Fruit fly (Drosophila melanogaster) whole organism, embryonic: ENCODE measurements around the gene CG32772.

ENCODE experiments used
- Bdp1 ChIP-seq: fragments of 200-800 bp; sonication (Bioruptor generic); optimal IDR thresholded peaks from 3 replicates; lab custom pipeline; 2016; ENCODE audit warnings: missing biosample characterization, missing genetic modification characterization
- CG10321 ChIP-seq: fragments of 200-800 bp; sonication (Bioruptor generic); IDR thresholded peaks from 2 replicates; pipeline ENCODE4 v1.3.6; 2022; ENCODE audit warnings: missing biosample characterization, missing genetic modification characterization
- CG11093 ChIP-seq: fragments of 200-800 bp; sonication (Bioruptor generic); IDR thresholded peaks from 3 replicates; pipeline ENCODE4 v1.3.6; 2022; ENCODE audit warnings: missing biosample characterization, missing genetic modification characterization
- CG11695 ChIP-seq: fragments of 200-800 bp; sonication (Bioruptor generic); IDR thresholded peaks from 3 replicates; pipeline ENCODE4 v1.3.6; 2022; ENCODE audit warnings: missing biosample characterization, missing genetic modification characterization
- CG12071 ChIP-seq: fragments of 200-800 bp; sonication (Bioruptor generic); optimal IDR thresholded peaks from 3 replicates; lab custom pipeline; 2018; ENCODE audit warnings: missing biosample characterization, mild to moderate bottlenecking, missing genetic modification characterization
- CG13123 ChIP-seq: fragments of 200-800 bp; sonication (Bioruptor generic); optimal IDR thresholded peaks from 2 replicates; lab custom pipeline; 2016; ENCODE audit warnings: missing biosample characterization, missing genetic modification characterization
- CG14667 ChIP-seq: fragments of 200-800 bp; sonication (Bioruptor generic); IDR thresholded peaks from 2 replicates; pipeline ENCODE4 v1.3.6; 2022; ENCODE audit warnings: missing biosample characterization, missing genetic modification characterization
- CG16813 ChIP-seq: fragments of 200-800 bp; sonication (Bioruptor generic); IDR thresholded peaks from 3 replicates; pipeline ENCODE4 v1.3.6; 2022; ENCODE audit warnings: missing biosample characterization, missing genetic modification characterization; ENCODE audit not compliant: partially characterized antibody
- CG16863 ChIP-seq: fragments of 200-800 bp; sonication (Bioruptor generic); optimal IDR thresholded peaks from 3 replicates; lab custom pipeline; 2016; ENCODE audit warnings: missing biosample characterization, missing genetic modification characterization
- CG18262 ChIP-seq: fragments of 200-800 bp; optimal IDR thresholded peaks from 3 replicates; lab custom pipeline; 2019; ENCODE audit warnings: missing biosample characterization, mild to moderate bottlenecking, missing genetic modification characterization, moderate library complexity
- CG3407 ChIP-seq: fragments of 200-800 bp; sonication (Bioruptor generic); optimal IDR thresholded peaks from 2 replicates; lab custom pipeline; 2018; ENCODE audit warnings: missing biosample characterization, mild to moderate bottlenecking, missing genetic modification characterization
- CG34422 ChIP-seq: fragments of 200-800 bp; sonication (Bioruptor generic); IDR thresholded peaks from 3 replicates; pipeline ENCODE4 v1.3.6; 2022; ENCODE audit warnings: missing biosample characterization, missing genetic modification characterization
- CG4820 ChIP-seq: fragments of 200-800 bp; sonication (Bioruptor generic); optimal IDR thresholded peaks from 3 replicates; lab custom pipeline; 2016; ENCODE audit warnings: missing biosample characterization, missing genetic modification characterization
- CG6854 ChIP-seq: fragments of 200-800 bp; sonication (Bioruptor generic); optimal IDR thresholded peaks from 3 replicates; lab custom pipeline; 2017; ENCODE audit warnings: missing biosample characterization, mild to moderate bottlenecking, missing genetic modification characterization
- CG7839 ChIP-seq: fragments of 200-800 bp; sonication (Bioruptor generic); optimal IDR thresholded peaks from 3 replicates; lab custom pipeline; 2018; ENCODE audit warnings: missing biosample characterization, mild to moderate bottlenecking, missing genetic modification characterization, moderate library complexity
- E2f2 ChIP-seq: fragments of 200-800 bp; sonication (Bioruptor generic); IDR thresholded peaks from 2 replicates; pipeline ENCODE4 v1.3.6; 2022; ENCODE audit warnings: missing biosample characterization, missing genetic modification characterization
- Hr51 ChIP-seq, 2 experiments: fragments of 200-800 bp; sonication (Bioruptor generic); optimal IDR thresholded peaks; 2 replicates in 1 of 2; 3 replicates in 1 of 2; lab custom pipeline; 2016 to 2018; ENCODE audit warnings: missing biosample characterization in 2 of 2, missing genetic modification characterization in 2 of 2, mild to moderate bottlenecking in 1 of 2, moderate library complexity in 1 of 2
- Hr78 ChIP-seq, 2 experiments: fragments of 200-800 bp in 1 of 2; fragments of >200 bp in 1 of 2; sonication (Bioruptor generic) in 1 of 2; optimal IDR thresholded peaks; 2 replicates each; lab custom pipeline; 2017 to 2019; ENCODE audit warnings: missing biosample characterization in 2 of 2, missing genetic modification characterization in 2 of 2, mild to moderate bottlenecking in 1 of 2, moderate library complexity in 1 of 2
- Lhr ChIP-seq: fragments of 200-800 bp; sonication (Bioruptor generic); optimal IDR thresholded peaks from 3 replicates; lab custom pipeline; 2017; ENCODE audit warnings: mild to moderate bottlenecking, missing biosample characterization, missing genetic modification reagents, missing genetic modification characterization
- MBD-R2 ChIP-seq: fragments of 200-800 bp; sonication (Bioruptor generic); IDR thresholded peaks from 2 replicates; pipeline ENCODE4 v1.3.6; 2022; ENCODE audit warnings: missing biosample characterization, missing genetic modification characterization
- Med ChIP-seq: fragments of 200-800 bp; sonication (Bioruptor generic); peaks from one replicate; lab custom pipeline; 2016; ENCODE audit warnings: missing biosample characterization, missing genetic modification characterization, mild to moderate bottlenecking, inconsistent platforms, moderate library complexity
- Mes4 ChIP-seq: fragments of 200-800 bp; sonication (Bioruptor generic); optimal IDR thresholded peaks from 2 replicates; lab custom pipeline; 2016; ENCODE audit warnings: missing biosample characterization, missing genetic modification characterization
- NFAT ChIP-seq: fragments of 200-800 bp; sonication (Bioruptor generic); IDR thresholded peaks from 2 replicates; pipeline ENCODE4 v1.3.6; 2022; ENCODE audit warnings: missing biosample characterization, missing genetic modification characterization
- Sry-β ChIP-seq: fragments of 200-800 bp; sonication (Bioruptor generic); optimal IDR thresholded peaks from 2 replicates; lab custom pipeline; 2018; ENCODE audit warnings: missing biosample characterization, mild to moderate bottlenecking, missing genetic modification characterization, moderate library complexity
- TFAM ChIP-seq: fragments of 200-800 bp; sonication (Bioruptor generic); optimal IDR thresholded peaks from 2 replicates; lab custom pipeline; 2017; ENCODE audit warnings: missing biosample characterization, missing genetic modification characterization, inconsistent platforms
- ase ChIP-seq: fragments of 200-800 bp; sonication (Bioruptor generic); IDR thresholded peaks from 3 replicates; pipeline ENCODE4 v1.3.6; 2022; ENCODE audit warnings: missing biosample characterization, missing genetic modification characterization
- ato ChIP-seq: fragments of 200-800 bp; sonication (Bioruptor generic); IDR thresholded peaks from 2 replicates; pipeline ENCODE4 v1.3.6; 2022; ENCODE audit warnings: missing biosample characterization, missing genetic modification characterization; ENCODE audit not compliant: partially characterized antibody
- bcd ChIP-seq: fragments of 200-800 bp; sonication (Bioruptor generic); optimal IDR thresholded peaks from 2 replicates; lab custom pipeline; 2017; ENCODE audit warnings: missing biosample characterization, mild to moderate bottlenecking, missing genetic modification characterization
- br ChIP-seq: fragments of >200 bp; optimal IDR thresholded peaks from 2 replicates; lab custom pipeline; 2017
- chinmo ChIP-seq: fragments of 200-800 bp; sonication (Bioruptor generic); IDR thresholded peaks from 4 replicates; pipeline ENCODE4 v1.3.6; 2022; ENCODE audit warnings: missing biosample characterization, missing genetic modification characterization; ENCODE audit not compliant: partially characterized antibody
- crp ChIP-seq, 2 experiments: fragments of 200-800 bp; sonication (Bioruptor generic); optimal IDR thresholded peaks; 2 replicates in 1 of 2; 3 replicates in 1 of 2; lab custom pipeline; 2017; ENCODE audit warnings: missing biosample characterization in 2 of 2, missing genetic modification characterization in 2 of 2, mild to moderate bottlenecking in 1 of 2, moderate library complexity in 1 of 2
- dmrt11E ChIP-seq: fragments of 200-800 bp; sonication (Bioruptor generic); optimal IDR thresholded peaks from 3 replicates; lab custom pipeline; 2018; ENCODE audit warnings: missing biosample characterization, mild to moderate bottlenecking, missing genetic modification characterization, moderate library complexity
- ems ChIP-seq: fragments of 200-800 bp; sonication (Bioruptor generic); optimal IDR thresholded peaks from 3 replicates; lab custom pipeline; 2016; ENCODE audit warnings: missing biosample characterization, missing genetic modification characterization
- gfzf ChIP-seq: fragments of 200-800 bp; sonication (Bioruptor generic); optimal IDR thresholded peaks from 2 replicates; lab custom pipeline; 2016; ENCODE audit warnings: missing biosample characterization, mild to moderate bottlenecking, missing genetic modification characterization, moderate library complexity
- gsb ChIP-seq: fragments of 200-800 bp; sonication (Bioruptor generic); IDR thresholded peaks from 2 replicates; pipeline ENCODE4 v1.3.6; 2022; ENCODE audit warnings: missing biosample characterization, missing genetic modification characterization
- h ChIP-seq: fragments of >200 bp; optimal IDR thresholded peaks from 2 replicates; lab custom pipeline; 2017
- lmd ChIP-seq: fragments of 200-800 bp; sonication (Bioruptor generic); IDR thresholded peaks from 2 replicates; pipeline ENCODE4 v1.3.6; 2022; ENCODE audit warnings: missing biosample characterization, missing genetic modification characterization
- nerfin-2 ChIP-seq: fragments of 200-800 bp; sonication (Bioruptor generic); IDR thresholded peaks from 2 replicates; pipeline ENCODE4 v1.3.6; 2022; ENCODE audit warnings: missing biosample characterization, missing genetic modification characterization; ENCODE audit not compliant: partially characterized antibody
- nmo ChIP-seq: fragments of 200-800 bp; sonication (Bioruptor generic); optimal IDR thresholded peaks from 2 replicates; lab custom pipeline; 2018; ENCODE audit warnings: missing biosample characterization, mild to moderate bottlenecking, missing genetic modification characterization, moderate library complexity
- pzg ChIP-seq: fragments of 200-800 bp; sonication (Bioruptor generic); optimal IDR thresholded peaks from 3 replicates; lab custom pipeline; 2018; ENCODE audit warnings: missing biosample characterization, mild to moderate bottlenecking, missing genetic modification characterization, moderate library complexity
- ro ChIP-seq: fragments of 200-800 bp; sonication (Bioruptor generic); IDR thresholded peaks from 2 replicates; pipeline ENCODE4 v1.3.6; 2022; ENCODE audit warnings: missing biosample characterization, missing genetic modification characterization
- row ChIP-seq: fragments of 200-800 bp; sonication (Bioruptor generic); IDR thresholded peaks from 3 replicates; pipeline ENCODE4 v1.3.6; 2022; ENCODE audit warnings: missing biosample characterization, missing genetic modification characterization
- sr ChIP-seq: fragments of 200-800 bp; sonication (Bioruptor generic); IDR thresholded peaks from 3 replicates; pipeline ENCODE4 v1.3.6; 2022; ENCODE audit warnings: missing biosample characterization, missing genetic modification characterization
- stc ChIP-seq: fragments of 200-800 bp; sonication (Bioruptor generic); IDR thresholded peaks from 2 replicates; pipeline ENCODE4 v1.3.6; 2022; ENCODE audit warnings: missing biosample characterization, missing genetic modification characterization
- tll ChIP-seq, 2 experiments: fragments of 200-800 bp in 1 of 2; fragments of >200 bp in 1 of 2; sonication (Bioruptor generic) in 1 of 2; optimal IDR thresholded peaks; 2 replicates each; lab custom pipeline; 2017 to 2019; ENCODE audit warnings: missing biosample characterization in 2 of 2, missing genetic modification characterization in 2 of 2, mild to moderate bottlenecking in 1 of 2, moderate library complexity in 1 of 2
- unpg ChIP-seq: fragments of 200-800 bp; sonication (Bioruptor generic); optimal IDR thresholded peaks from 3 replicates; lab custom pipeline; 2018; ENCODE audit warnings: missing biosample characterization, mild to moderate bottlenecking, missing genetic modification characterization, moderate library complexity

Gene CG32772

DNA sequence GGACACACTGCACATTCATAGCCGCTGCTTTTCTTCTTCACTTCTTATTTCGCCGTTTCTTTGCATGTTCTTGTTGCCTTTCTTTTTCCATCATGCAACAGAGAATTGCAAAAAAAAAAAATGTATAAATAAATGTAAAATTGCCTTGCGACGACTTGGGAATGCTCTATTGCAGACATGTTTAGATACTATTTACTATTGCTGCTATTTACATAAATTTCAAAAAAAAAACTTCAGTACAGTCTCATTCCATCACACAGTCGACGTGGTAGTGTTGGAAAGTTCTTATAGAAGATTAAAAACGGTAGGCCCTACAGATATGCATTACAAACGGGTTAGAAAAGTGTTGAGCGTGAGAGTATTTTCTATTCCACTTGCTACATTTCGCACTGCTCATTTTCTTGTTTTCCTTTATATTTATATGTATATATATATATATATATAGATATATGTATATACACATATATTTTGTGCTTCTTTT lies 2.9 kb downstream of the CG32772 start (continued):
- TF ChIP-seq Hr51 (GFP tag; optimal IDR thresholded peaks at IDR 0.05; lab: Kevin White, UChicago): peak in 1 of 2 experiments; percentile 9
- peak; percentile 30; the same call in 1 of the 2 replicates for TF ChIP-seq lmd (GFP tag; lab: Robert Waterston, UW)
- TF ChIP-seq nmo (GFP tag; lab: Kevin White, UChicago): peak; percentile 16
- no peak for TF ChIP-seq NFAT (GFP tag; lab: Robert Waterston, UW)
- no peak for TF ChIP-seq h (lab: Kevin White, UChicago)
- peak; percentile 13 for TF ChIP-seq CG7839 (tag; lab: Kevin White, UChicago)
- no peak for TF ChIP-seq CG18262 (tag; lab: Kevin White, UChicago)
- TF ChIP-seq TFAM (GFP tag; lab: Kevin White, UChicago): no peak
- TF ChIP-seq Bdp1 (GFP tag; lab: Kevin White, UChicago): no peak

DNA sequence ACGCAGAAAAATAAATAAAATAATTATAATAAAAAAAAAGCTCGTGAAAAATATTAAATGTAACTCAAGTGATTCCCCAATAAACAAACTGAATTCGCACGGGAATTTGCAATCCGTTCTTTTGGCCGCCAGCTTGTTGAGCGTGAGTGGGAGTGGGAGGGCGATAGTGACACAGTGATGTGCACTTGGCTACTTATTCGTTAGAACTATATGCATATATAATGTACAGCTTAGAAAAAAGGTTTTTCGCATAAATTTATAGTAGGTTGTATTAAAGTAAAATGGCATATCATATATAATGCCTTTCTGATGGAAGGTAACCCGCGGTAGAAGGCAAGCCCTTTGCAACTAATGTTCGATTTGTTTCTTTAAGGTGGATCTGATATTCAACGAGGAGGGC lies 3.5 kb downstream of the CG32772 start:
- TF ChIP-seq Hr78 (GFP tag; optimal IDR thresholded peaks at IDR 0.05; lab: Kevin White, UChicago): no peak
- peak; percentile 43 for TF ChIP-seq Med (GFP tag; lab: Kevin White, UChicago)
- peak; percentile 74 for TF ChIP-seq Sry-β
- no peak for TF ChIP-seq CG11093 (GFP tag; lab: Robert Waterston, UW)
- TF ChIP-seq chinmo: 0 out of 4 replicates have a peak, but pooled peaks have one; percentile 16
- TF ChIP-seq ems (GFP tag; lab: Kevin White, UChicago): no peak
- 0 out of 3 replicates have a peak, but pooled peaks have one; percentile 20 for TF ChIP-seq row (GFP tag; lab: Robert Waterston, UW)
- TF ChIP-seq gsb (GFP tag; lab: Robert Waterston, UW): no peak
- no peak for TF ChIP-seq unpg (GFP tag; lab: Kevin White, UChicago)
- no peak for TF ChIP-seq CG6854
- no peak for TF ChIP-seq CG34422 (GFP tag; lab: Robert Waterston, UW)
- TF ChIP-seq Lhr (GFP tag; lab: Kevin White, UChicago): no peak
- no peak for TF ChIP-seq CG10321 (GFP tag; lab: Robert Waterston, UW)
- TF ChIP-seq CG4820 (GFP tag; lab: Kevin White, UChicago): no peak
- no peak for TF ChIP-seq CG3407
- TF ChIP-seq ato (GFP tag; lab: Robert Waterston, UW): no peak
- no peak for TF ChIP-seq gfzf
- TF ChIP-seq sr: 0 out of 3 replicates have a peak, but pooled peaks have one; percentile 24
- no peak for TF ChIP-seq CG16863 (GFP tag; lab: Kevin White, UChicago)

DNA sequence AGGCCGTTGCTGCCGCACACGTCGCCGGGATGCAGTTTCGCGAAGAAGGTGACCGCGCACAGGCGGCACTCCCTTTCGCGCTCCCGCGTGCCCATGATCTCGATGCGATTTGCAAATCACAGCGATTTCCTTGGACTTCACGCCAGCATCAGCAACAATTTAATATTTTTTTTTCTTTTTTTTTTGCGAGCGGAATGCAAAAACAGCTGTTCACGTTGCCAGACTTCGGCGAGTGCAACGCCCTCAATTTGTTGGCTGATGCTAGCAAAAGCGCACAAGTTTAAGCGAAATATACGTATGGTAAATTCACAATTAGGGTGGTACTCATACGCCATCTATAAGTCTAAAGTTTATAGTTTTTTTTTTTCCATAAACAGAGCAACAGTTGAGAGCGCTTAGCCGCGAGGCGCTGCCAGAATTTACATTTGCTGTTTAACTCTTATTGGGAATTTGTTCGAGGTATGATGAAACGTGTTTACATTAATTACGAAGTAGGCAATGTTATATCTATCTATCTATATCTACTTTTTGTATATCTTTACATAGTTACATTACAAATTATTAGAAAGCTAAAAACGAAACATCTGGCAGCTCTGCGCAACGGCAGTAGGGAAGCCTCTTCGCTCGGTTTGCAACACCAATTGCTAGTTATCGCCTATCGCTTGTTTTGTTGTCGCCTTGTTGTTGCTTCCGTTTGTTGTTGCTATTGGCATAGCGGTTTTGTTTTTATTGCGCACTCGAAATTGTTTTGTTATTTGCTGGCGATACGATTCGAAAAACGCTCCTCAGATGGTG lies 9.5 kb downstream of the CG32772 start, which contains the start of the genes CG4041 and Hgsnat:
CG4041 (minus strand) TSS at position 220 of the 795 bp plus-strand sequence.
Hgsnat (plus strand) TSS at position 503 of the 795 bp plus-strand sequence.
- TF ChIP-seq br (lab: Kevin White, UChicago) (no peak), unpg (GFP tag; lab: Kevin White, UChicago) (no peak), ro (GFP tag; lab: Robert Waterston, UW) (no peak), crp (GFP tag; optimal IDR thresholded peaks at IDR 0.05; lab: Kevin White, UChicago) (peak; percentile 28 to 83), dmrt11E (no peak), h (lab: Kevin White, UChicago) (no peak), CG16813 (GFP tag; lab: Robert Waterston, UW) (0 out of 3 replicates have a peak, but pooled peaks have one; percentile 6), TFAM (GFP tag; lab: Kevin White, UChicago) (no peak), CG12071 (GFP tag; lab: Kevin White, UChicago) (no peak), E2f2 (GFP tag; lab: Robert Waterston, UW) (peak; percentile 5; the same call in 1 of the 2 replicates), ase (GFP tag; lab: Robert Waterston, UW) (no peak), nerfin-2 (GFP tag; lab: Robert Waterston, UW) (no peak), tll (GFP tag; optimal IDR thresholded peaks at IDR 0.05; lab: Kevin White, UChicago) (no peak), CG14667 (GFP tag; lab: Robert Waterston, UW) (no peak), MBD-R2 (GFP tag; lab: Robert Waterston, UW) (peak; percentile 67), CG11695 (GFP tag; lab: Robert Waterston, UW) (no peak), pzg (GFP tag; lab: Kevin White, UChicago) (peak; percentile 50), stc (GFP tag; lab: Robert Waterston, UW) (no peak), bcd (GFP tag; lab: Kevin White, UChicago) (no peak), Mes4 (GFP tag; lab: Kevin White, UChicago) (no peak), CG13123 (GFP tag; lab: Kevin White, UChicago) (no peak)
